Worm (Caenorhabditis elegans) whole organism, L2 larva: ENCODE results near the gene F54C8.1.

ENCODE experiments used
- C34F6.9 ChIP-seq: fragments of 150-350 bp; optimal IDR thresholded peaks from 2 replicates; lab custom pipeline; 2014; ENCODE audit warnings: missing biosample characterization, missing genetic modification characterization
- F13H6.1 ChIP-seq: sonication (generic microtip); optimal IDR thresholded peaks from 2 replicates; lab custom pipeline; 2016; ENCODE audit warnings: missing genetic modification characterization, missing compliant biosample characterization
- R02D3.7 ChIP-seq: fragments of 150-350 bp; optimal IDR thresholded peaks from 2 replicates; lab custom pipeline; 2014; ENCODE audit warnings: missing biosample characterization, missing genetic modification characterization
- Y55F3AM.14 ChIP-seq: fragments of 200-800 bp; sonication (Bioruptor generic); optimal IDR thresholded peaks from 2 replicates; lab custom pipeline; 2018; ENCODE audit warnings: mild to moderate bottlenecking, missing genetic modification characterization, missing compliant biosample characterization
- ZK546.5 ChIP-seq: sonication (generic microtip); optimal IDR thresholded peaks from 2 replicates; lab custom pipeline; 2017; ENCODE audit warnings: missing biosample characterization, missing genetic modification characterization
- alr-1 ChIP-seq: fragments of 150-350 bp; optimal IDR thresholded peaks from 2 replicates; lab custom pipeline; 2014; ENCODE audit warnings: missing biosample characterization, missing genetic modification characterization
- aly-2 ChIP-seq: fragments of 150-350 bp; optimal IDR thresholded peaks from 2 replicates; lab custom pipeline; 2014; ENCODE audit warnings: missing biosample characterization, missing genetic modification characterization
- ama-1 ChIP-seq: fragments of 150-350 bp; optimal IDR thresholded peaks from 2 replicates; lab custom pipeline; 2018; ENCODE audit warnings: inconsistent platforms
- blmp-1 ChIP-seq: sonication (generic microtip); optimal IDR thresholded peaks from 2 replicates; lab custom pipeline; 2017; ENCODE audit warnings: missing genetic modification characterization, mild to moderate bottlenecking, missing compliant biosample characterization, antibody characterized with exemption, moderate library complexity; ENCODE audit not compliant: insufficient read depth
- ceh-16 ChIP-seq: fragments of 150-350 bp; optimal IDR thresholded peaks from 2 replicates; lab custom pipeline; 2014; ENCODE audit warnings: missing biosample characterization, missing genetic modification characterization
- ceh-82 ChIP-seq: fragments of 150-350 bp; optimal IDR thresholded peaks from 2 replicates; lab custom pipeline; 2014; ENCODE audit warnings: missing biosample characterization, missing genetic modification characterization
- crh-2 ChIP-seq: sonication (generic microtip); optimal IDR thresholded peaks from 2 replicates; lab custom pipeline; 2017; ENCODE audit warnings: missing biosample characterization, missing genetic modification characterization
- dmd-4 ChIP-seq: sonication (generic microtip); optimal IDR thresholded peaks from 2 replicates; lab custom pipeline; 2017; ENCODE audit warnings: missing biosample characterization, missing genetic modification characterization
- egl-27 ChIP-seq: sonication (generic microtip); optimal IDR thresholded peaks from 3 replicates; lab custom pipeline; 2017; ENCODE audit warnings: missing biosample characterization, missing genetic modification reagents, missing genetic modification characterization
- elt-1 ChIP-seq: fragments of 150-350 bp; optimal IDR thresholded peaks from 2 replicates; lab custom pipeline; 2014; ENCODE audit warnings: missing biosample characterization, missing genetic modification characterization
- elt-3 ChIP-seq: sonication (generic microtip); optimal IDR thresholded peaks from 2 replicates; lab custom pipeline; 2017; ENCODE audit warnings: missing biosample characterization, missing genetic modification characterization
- fos-1 ChIP-seq: fragments of 150-350 bp; optimal IDR thresholded peaks from 2 replicates; lab custom pipeline; 2014; ENCODE audit warnings: missing biosample characterization, missing genetic modification characterization
- gmeb-1 ChIP-seq: fragments of 150-350 bp; optimal IDR thresholded peaks from 2 replicates; lab custom pipeline; 2014; ENCODE audit warnings: missing biosample characterization, missing genetic modification characterization
- lin-11 ChIP-seq: fragments of 150-350 bp; sonication (generic microtip); optimal IDR thresholded peaks from 2 replicates; lab custom pipeline; 2014; ENCODE audit warnings: missing biosample characterization, missing genetic modification characterization, inconsistent platforms, mixed read lengths
- lin-13 ChIP-seq: fragments of 150-350 bp; optimal IDR thresholded peaks from 2 replicates; lab custom pipeline; 2014; ENCODE audit warnings: missing biosample characterization, missing genetic modification reagents, missing genetic modification characterization
- lin-39 ChIP-seq: fragments of 150-350 bp; optimal IDR thresholded peaks from 2 replicates; lab custom pipeline; 2014; ENCODE audit warnings: missing biosample characterization, missing genetic modification reagents, missing genetic modification characterization
- lsy-2 ChIP-seq, 2 experiments: fragments of 150-350 bp in 1 of 2; sonication (generic microtip) in 1 of 2; optimal IDR thresholded peaks; 2 replicates each; lab custom pipeline; 2014 to 2017; ENCODE audit warnings: missing biosample characterization in 2 of 2, missing genetic modification characterization in 2 of 2
- mab-5 ChIP-seq: fragments of 150-350 bp; optimal IDR thresholded peaks from 2 replicates; lab custom pipeline; 2014; ENCODE audit warnings: missing biosample characterization, missing genetic modification characterization
- mbf-1 ChIP-seq: sonication (generic microtip); optimal IDR thresholded peaks from 2 replicates; lab custom pipeline; 2017; ENCODE audit warnings: missing biosample characterization, missing genetic modification characterization
- mdl-1 ChIP-seq, 2 experiments: fragments of 150-350 bp in 1 of 2; sonication (generic microtip) in 1 of 2; optimal IDR thresholded peaks; 2 replicates each; lab custom pipeline; 2017; ENCODE audit warnings: missing biosample characterization in 2 of 2, missing genetic modification characterization in 2 of 2
- nhr-10 ChIP-seq: sonication (generic microtip); optimal IDR thresholded peaks from 2 replicates; lab custom pipeline; 2017; ENCODE audit warnings: missing biosample characterization, missing genetic modification characterization
- nhr-11 ChIP-seq: fragments of 150-350 bp; optimal IDR thresholded peaks from 2 replicates; lab custom pipeline; 2014; ENCODE audit warnings: missing biosample characterization, missing genetic modification characterization
- nhr-12 ChIP-seq: fragments of 150-350 bp; optimal IDR thresholded peaks from 2 replicates; lab custom pipeline; 2014; ENCODE audit warnings: missing biosample characterization, missing genetic modification characterization
- nhr-129 ChIP-seq: fragments of 150-350 bp; optimal IDR thresholded peaks from 2 replicates; lab custom pipeline; 2014; ENCODE audit warnings: missing biosample characterization, missing genetic modification characterization
- nhr-21 ChIP-seq: fragments of 150-350 bp; optimal IDR thresholded peaks from 2 replicates; lab custom pipeline; 2014; ENCODE audit warnings: missing biosample characterization, missing genetic modification characterization
- nhr-23 ChIP-seq: fragments of 150-350 bp; optimal IDR thresholded peaks from 2 replicates; lab custom pipeline; 2014; ENCODE audit warnings: missing biosample characterization, missing genetic modification reagents, missing genetic modification characterization
- nhr-237 ChIP-seq: fragments of 150-350 bp; optimal IDR thresholded peaks from 2 replicates; lab custom pipeline; 2014; ENCODE audit warnings: missing biosample characterization, missing genetic modification characterization
- nhr-25 ChIP-seq: fragments of 150-350 bp; sonication (generic microtip); optimal IDR thresholded peaks from 3 replicates; lab custom pipeline; 2014; ENCODE audit warnings: missing biosample characterization, missing genetic modification characterization
- nhr-6 ChIP-seq: fragments of 150-350 bp; optimal IDR thresholded peaks from 2 replicates; lab custom pipeline; 2014; ENCODE audit warnings: missing biosample characterization, missing genetic modification characterization
- nhr-77 ChIP-seq: fragments of 150-350 bp; optimal IDR thresholded peaks from 2 replicates; lab custom pipeline; 2014; ENCODE audit warnings: missing biosample characterization, missing genetic modification characterization
- peb-1 ChIP-seq: fragments of 150-350 bp; optimal IDR thresholded peaks from 2 replicates; lab custom pipeline; 2014; ENCODE audit warnings: missing biosample characterization, missing genetic modification characterization
- sem-4 ChIP-seq: fragments of 150-350 bp; optimal IDR thresholded peaks from 2 replicates; lab custom pipeline; 2014; ENCODE audit warnings: missing biosample characterization, missing genetic modification reagents, missing genetic modification characterization
- skn-1 ChIP-seq: sonication (generic microtip); optimal IDR thresholded peaks from 2 replicates; lab custom pipeline; 2017; ENCODE audit warnings: missing biosample characterization, missing genetic modification characterization
- sma-3 ChIP-seq: sonication (generic microtip); optimal IDR thresholded peaks from 2 replicates; lab custom pipeline; 2016; ENCODE audit warnings: missing genetic modification reagents, missing genetic modification characterization, missing compliant biosample characterization
- sma-9 ChIP-seq, 2 experiments: fragments of 150-350 bp in 1 of 2; sonication (generic microtip) in 1 of 2; optimal IDR thresholded peaks; 2 replicates each; lab custom pipeline; 2014 to 2016; ENCODE audit warnings: missing genetic modification characterization in 2 of 2, mild to moderate bottlenecking in 1 of 2, missing biosample characterization in 1 of 2, missing compliant biosample characterization in 1 of 2, missing genetic modification reagents in 1 of 2, moderate library complexity in 1 of 2
- snpc-4 ChIP-seq: fragments of 150-350 bp; optimal IDR thresholded peaks from 2 replicates; lab custom pipeline; 2014; ENCODE audit warnings: missing biosample characterization, missing genetic modification characterization
- unc-39 ChIP-seq: fragments of 150-350 bp; optimal IDR thresholded peaks from 2 replicates; lab custom pipeline; 2014; ENCODE audit warnings: missing biosample characterization, missing genetic modification characterization
- unc-55 ChIP-seq: fragments of 150-350 bp; sonication (generic microtip); optimal IDR thresholded peaks from 3 replicates; lab custom pipeline; 2014; ENCODE audit warnings: missing biosample characterization, missing genetic modification reagents, missing genetic modification characterization
- unc-62 ChIP-seq: fragments of 150-350 bp; optimal IDR thresholded peaks from 2 replicates; lab custom pipeline; 2014; ENCODE audit warnings: missing biosample characterization, missing genetic modification reagents, missing genetic modification characterization
- zag-1 ChIP-seq: fragments of 150-350 bp; optimal IDR thresholded peaks from 2 replicates; lab custom pipeline; 2014; ENCODE audit warnings: missing biosample characterization, missing genetic modification characterization
- ztf-1 ChIP-seq: fragments of 200-800 bp; sonication (Bioruptor generic); conservative IDR thresholded peaks from 2 replicates; pipeline ENCODE4 v1.3.6; 2022; ENCODE audit warnings: missing genetic modification characterization, missing compliant biosample characterization
- ztf-11 ChIP-seq: sonication (generic microtip); optimal IDR thresholded peaks from 2 replicates; lab custom pipeline; 2017; ENCODE audit warnings: missing biosample characterization, missing genetic modification characterization
- ztf-4 ChIP-seq: fragments of 150-350 bp; optimal IDR thresholded peaks from 2 replicates; lab custom pipeline; 2014; ENCODE audit warnings: missing biosample characterization, missing genetic modification characterization

The F54C8.1 gene

DNA sequence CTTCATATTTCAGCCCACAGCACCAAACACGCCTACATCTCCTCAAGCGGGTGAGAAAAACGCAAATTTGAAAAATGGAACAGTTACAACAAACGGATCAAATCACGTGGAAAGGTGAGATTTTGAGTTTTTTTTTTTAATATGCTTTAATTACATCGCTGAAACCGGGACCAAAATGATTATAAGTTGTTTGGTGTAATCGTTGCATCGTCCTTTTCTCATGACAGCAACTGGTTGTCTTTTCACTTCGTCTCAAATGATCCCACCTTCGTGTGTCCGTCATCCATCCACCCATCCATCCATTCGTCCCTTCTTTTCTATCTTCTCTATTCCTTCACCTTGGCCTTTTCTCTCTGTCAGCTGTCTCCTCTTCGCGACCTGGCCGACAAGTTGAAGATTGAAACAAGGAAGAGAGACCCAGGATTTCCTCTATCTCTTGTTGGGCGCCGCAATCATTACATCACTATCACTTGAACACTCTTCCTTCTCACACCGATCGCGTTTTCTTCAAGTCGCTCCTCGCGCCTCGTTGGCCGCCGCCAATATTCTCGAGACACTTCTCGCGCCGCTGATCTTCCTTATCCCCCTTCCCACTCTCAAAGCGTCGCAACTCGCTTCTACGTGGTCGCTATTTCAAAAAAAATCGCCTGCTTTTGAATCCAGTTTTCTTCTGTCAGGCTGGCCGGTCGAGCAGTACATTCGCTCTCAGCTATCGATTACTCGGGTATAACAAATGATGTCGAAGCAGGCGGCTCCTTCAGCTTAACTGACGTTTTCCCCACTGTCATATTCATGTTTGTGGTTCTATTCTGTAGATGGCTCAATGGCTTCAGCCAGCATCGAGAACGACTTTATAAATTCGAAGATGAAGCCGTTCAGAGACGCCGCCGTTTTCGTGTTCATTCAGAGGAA is 17.9 kb downstream of the F54C8.1 start:
- TF ChIP-seq lin-11 (tag; lab: Kevin White, UChicago) (no peak), lsy-2 (tag; optimal IDR thresholded peaks at IDR 0.05; lab: Kevin White, UChicago) (peak; percentile 14 to 37), unc-62 (GFP tag; lab: Kevin White, UChicago) (no peak), nhr-77 (tag; lab: Kevin White, UChicago) (no peak), unc-39 (tag; lab: Kevin White, UChicago) (no peak), nhr-12 (tag; lab: Kevin White, UChicago) (no peak), crh-2 (tag; lab: Kevin White, UChicago) (peak; percentile 3), nhr-25 (no peak), nhr-21 (tag; lab: Kevin White, UChicago) (peak; percentile 42), sem-4 (tag; lab: Kevin White, UChicago) (no peak), sma-9 (GFP tag; optimal IDR thresholded peaks at IDR 0.05; lab: Kevin White, UChicago) (peak; percentile 39), sma-9 (tag; optimal IDR thresholded peaks at IDR 0.05; lab: Kevin White, UChicago) (no peak), nhr-11 (tag; lab: Kevin White, UChicago) (no peak), nhr-23 (tag; lab: Kevin White, UChicago) (no peak), elt-1 (tag; lab: Kevin White, UChicago) (no peak), Y55F3AM.14 (GFP tag; lab: Kevin White, UChicago) (no peak), nhr-237 (tag; lab: Kevin White, UChicago) (no peak), unc-55 (GFP tag; lab: Kevin White, UChicago) (no peak), F13H6.1 (tag; lab: Kevin White, UChicago) (peak; percentile 75), nhr-10 (tag; lab: Kevin White, UChicago) (no peak), elt-3 (tag; lab: Kevin White, UChicago) (no peak), blmp-1 (tag; lab: Kevin White, UChicago) (peak; percentile 22), fos-1 (tag; lab: Kevin White, UChicago) (peak; percentile 24), lin-13 (GFP tag; lab: Kevin White, UChicago) (no peak), ceh-82 (tag; lab: Kevin White, UChicago) (no peak), mab-5 (tag; lab: Kevin White, UChicago) (peak; percentile 10), ztf-1 (GFP tag; lab: Robert Waterston, UW) (no peak), sma-3 (GFP tag; lab: Kevin White, UChicago) (peak; percentile 13), C34F6.9 (tag; lab: Kevin White, UChicago) (peak; percentile 74), ZK546.5 (tag; lab: Kevin White, UChicago) (no peak), alr-1 (tag; lab: Kevin White, UChicago) (no peak), mbf-1 (tag; lab: Kevin White, UChicago) (no peak), ceh-16 (tag; lab: Kevin White, UChicago) (no peak), dmd-4 (tag; lab: Kevin White, UChicago) (no peak), gmeb-1 (no peak), R02D3.7 (tag; lab: Kevin White, UChicago) (no peak), mdl-1 (tag; optimal IDR thresholded peaks at IDR 0.05; lab: Kevin White, UChicago) (no peak), ama-1 (peak; percentile 38), nhr-6 (tag; lab: Kevin White, UChicago) (no peak), ztf-11 (tag; lab: Kevin White, UChicago) (no peak), lin-39 (no peak), ztf-4 (tag; lab: Kevin White, UChicago) (peak; percentile 57), zag-1 (tag; lab: Kevin White, UChicago) (no peak), egl-27 (tag; lab: Kevin White, UChicago) (no peak), skn-1 (tag; lab: Kevin White, UChicago) (no peak), nhr-129 (tag; lab: Kevin White, UChicago) (peak; percentile 90), aly-2 (tag; lab: Kevin White, UChicago) (no peak), peb-1 (tag; lab: Kevin White, UChicago) (no peak), snpc-4 (tag; lab: Kevin White, UChicago) (no peak)
- TF ChIP-seq, all 48 proteins: peak for 13
